Worm (Caenorhabditis elegans) whole organism, L4 larva: ENCODE results near the gene T18D3.9.

Experiments
- ama-1 ChIP-seq: fragments of 150-350 bp; optimal IDR thresholded peaks from 2 replicates; lab custom pipeline; 2014; ENCODE audit warnings: inconsistent platforms, mixed read lengths
- ceh-32 ChIP-seq: sonication (generic microtip); optimal IDR thresholded peaks from 2 replicates; lab custom pipeline; 2016; ENCODE audit warnings: mild to moderate bottlenecking, missing genetic modification characterization, missing compliant biosample characterization; ENCODE audit not compliant: poor library complexity
- ceh-82 ChIP-seq: sonication (generic microtip); optimal IDR thresholded peaks from 2 replicates; lab custom pipeline; 2017; ENCODE audit warnings: missing biosample characterization, missing genetic modification characterization
- cey-2 ChIP-seq: sonication (generic microtip); optimal IDR thresholded peaks from 3 replicates; lab custom pipeline; 2017; ENCODE audit warnings: missing genetic modification characterization, mild to moderate bottlenecking, missing compliant biosample characterization, antibody characterized with exemption, borderline replicate concordance; ENCODE audit not compliant: insufficient read depth
- dve-1 ChIP-seq: sonication (generic microtip); optimal IDR thresholded peaks from 2 replicates; lab custom pipeline; 2017; ENCODE audit warnings: antibody characterized with exemption, mild to moderate bottlenecking, missing genetic modification characterization, missing compliant biosample characterization; ENCODE audit not compliant: insufficient read depth
- lin-13 ChIP-seq: fragments of 150-350 bp; optimal IDR thresholded peaks from 2 replicates; lab custom pipeline; 2014; ENCODE audit warnings: missing biosample characterization, missing genetic modification reagents, missing genetic modification characterization
- lin-29 ChIP-seq: fragments of 200-800 bp; sonication (Bioruptor generic); IDR thresholded peaks from 2 replicates; pipeline ENCODE4 v1.3.6; 2022; ENCODE audit warnings: missing genetic modification reagents, missing genetic modification characterization, missing compliant biosample characterization
- lin-39 ChIP-seq: fragments of 150-350 bp; optimal IDR thresholded peaks from 2 replicates; lab custom pipeline; 2014; ENCODE audit warnings: missing biosample characterization, missing genetic modification reagents, missing genetic modification characterization
- mep-1 ChIP-seq: fragments of 150-350 bp; sonication (generic microtip); optimal IDR thresholded peaks from 3 replicates; lab custom pipeline; 2014; ENCODE audit warnings: missing biosample characterization, missing genetic modification characterization
- nhr-237 ChIP-seq: sonication (generic microtip); optimal IDR thresholded peaks from 2 replicates; lab custom pipeline; 2017; ENCODE audit warnings: missing biosample characterization, missing genetic modification characterization
- nhr-77 ChIP-seq: fragments of 150-350 bp; optimal IDR thresholded peaks from 2 replicates; lab custom pipeline; 2014; ENCODE audit warnings: missing biosample characterization, missing genetic modification characterization
- snpc-1.2 ChIP-seq: fragments of 200-800 bp; sonication (Bioruptor generic); IDR thresholded peaks from 2 replicates; pipeline ENCODE4 v1.3.6; 2022; ENCODE audit warnings: missing genetic modification reagents, missing genetic modification characterization, missing compliant biosample characterization

DNA sequence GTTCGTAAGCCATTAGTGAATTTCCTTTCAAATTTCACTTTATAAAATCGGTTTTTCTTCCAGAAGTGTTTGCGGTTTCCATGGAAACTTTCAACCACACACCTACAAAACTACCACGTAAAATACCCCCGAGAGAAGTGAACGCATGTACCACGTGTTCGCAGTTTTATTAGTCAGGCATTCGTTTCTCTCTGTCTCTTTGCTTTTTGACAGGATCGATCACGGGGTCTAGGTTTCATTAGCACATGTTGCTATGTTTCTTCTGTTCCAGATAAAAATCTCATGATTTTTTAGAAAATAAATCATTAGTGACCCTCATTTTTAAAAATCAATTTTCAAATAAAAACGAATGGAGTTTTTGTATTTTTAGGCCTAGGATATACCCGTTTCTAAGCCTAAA, 9.8 kb downstream of the T18D3.9 start:
- TF ChIP-seq cey-2 (tag; lab: Kevin White, UChicago), result no peak
- no peak for TF ChIP-seq lin-29
- TF ChIP-seq lin-13, result no peak
- no peak for TF ChIP-seq nhr-237
- no peak for TF ChIP-seq mep-1 (tag; lab: Kevin White, UChicago)
- no peak for TF ChIP-seq ceh-32
- no peak for TF ChIP-seq ama-1 (lab: Kevin White, UChicago)
- no peak for TF ChIP-seq ceh-82 (tag; lab: Kevin White, UChicago)
- no peak for TF ChIP-seq nhr-77
- TF ChIP-seq dve-1 (tag; lab: Kevin White, UChicago), result peak; percentile 42
- TF ChIP-seq lin-39 (tag; lab: Kevin White, UChicago), result no peak
- TF ChIP-seq snpc-1.2, result no peak
